Worm (Caenorhabditis elegans) whole organism, young adult: ENCODE measurements around the gene ttr-23.

Source experiments
- F49E8.2 ChIP-seq: sonication (generic microtip); optimal IDR thresholded peaks from 3 replicates; lab custom pipeline; 2017; ENCODE audit warnings: missing genetic modification characterization, mild to moderate bottlenecking, missing compliant biosample characterization, antibody characterized with exemption, moderate library complexity; ENCODE audit not compliant: insufficient read depth
- K12H6.12 ChIP-seq: fragments of 200-800 bp; sonication (Bioruptor generic); optimal IDR thresholded peaks from 2 replicates; lab custom pipeline; 2018; ENCODE audit warnings: mild to moderate bottlenecking, missing genetic modification characterization, missing compliant biosample characterization
- ceh-79 ChIP-seq: sonication (generic microtip); optimal IDR thresholded peaks from 2 replicates; lab custom pipeline; 2017; ENCODE audit warnings: mild to moderate bottlenecking, missing genetic modification characterization, missing compliant biosample characterization
- hlh-26 ChIP-seq: fragments of 200-800 bp; sonication (Bioruptor generic); conservative IDR thresholded peaks from 2 replicates; pipeline ENCODE4 v1.3.6; 2022; ENCODE audit warnings: missing genetic modification reagents, missing genetic modification characterization, missing compliant biosample characterization
- let-607 ChIP-seq, 2 experiments: fragments of 200-800 bp in 1 of 2; sonication (Bioruptor generic) in 1 of 2; sonication (generic microtip) in 1 of 2; optimal IDR thresholded peaks; 2 replicates each; lab custom pipeline; 2016 to 2018; ENCODE audit warnings: mild to moderate bottlenecking in 2 of 2, missing compliant biosample characterization in 2 of 2, missing genetic modification characterization in 2 of 2, moderate library complexity in 2 of 2, missing genotype in 1 of 2
- lsy-27 ChIP-seq: sonication (generic microtip); optimal IDR thresholded peaks from 2 replicates; lab custom pipeline; 2017; ENCODE audit warnings: missing genetic modification characterization, mild to moderate bottlenecking, missing compliant biosample characterization, antibody characterized with exemption, missing genotype, borderline replicate concordance; ENCODE audit not compliant: insufficient read depth
- mel-28 ChIP-seq: sonication (generic microtip); optimal IDR thresholded peaks from 2 replicates; lab custom pipeline; 2016; ENCODE audit warnings: borderline replicate concordance, mild to moderate bottlenecking, missing genetic modification characterization, missing compliant biosample characterization
- nhr-80 ChIP-seq: sonication (generic microtip); optimal IDR thresholded peaks from 2 replicates; lab custom pipeline; 2016; ENCODE audit warnings: missing genetic modification characterization, missing compliant biosample characterization
- unc-130 ChIP-seq: sonication (generic microtip); optimal IDR thresholded peaks from 2 replicates; lab custom pipeline; 2016; ENCODE audit warnings: missing genetic modification reagents, missing genetic modification characterization, missing compliant biosample characterization
- ztf-22 ChIP-seq: fragments of 200-800 bp; sonication (Bioruptor generic); optimal IDR thresholded peaks from 2 replicates; lab custom pipeline; 2018; ENCODE audit warnings: mild to moderate bottlenecking, missing genetic modification characterization, moderate library complexity, missing compliant biosample characterization
- ztf-25 ChIP-seq: fragments of 200-800 bp; sonication (Bioruptor generic); IDR thresholded peaks from 2 replicates; pipeline ENCODE4 v1.3.6; 2022; ENCODE audit warnings: missing genetic modification reagents, missing genetic modification characterization, missing compliant biosample characterization

ce11 chrV:10580638-10581037 lies 9.0 kb downstream of the ttr-23 start:
- TF ChIP-seq mel-28, result no peak
- no peak for TF ChIP-seq lsy-27
- no peak for TF ChIP-seq ceh-79 (tag; lab: Kevin White, UChicago)
- TF ChIP-seq unc-130 (GFP tag; lab: Kevin White, UChicago), result no peak
- no peak for TF ChIP-seq ztf-22
- TF ChIP-seq K12H6.12 (tag; lab: Kevin White, UChicago), result no peak
- no peak for TF ChIP-seq hlh-26 (GFP tag; lab: Robert Waterston, UW)
- TF ChIP-seq F49E8.2 (tag; lab: Kevin White, UChicago), result no peak
- TF ChIP-seq ztf-25, result no peak
- no peak for TF ChIP-seq let-607 (tag; optimal IDR thresholded peaks at IDR 0.05; lab: Kevin White, UChicago)
- peak; percentile 56 for TF ChIP-seq nhr-80 (tag; lab: Kevin White, UChicago)
